Worm (Caenorhabditis elegans) whole organism, L4 larva: ENCODE measurements around the gene mrpl-55.

Source experiments
- Y5F2A.4 ChIP-seq: fragments of 200-800 bp; sonication (Bioruptor generic); optimal IDR thresholded peaks from 2 replicates; lab custom pipeline; 2018; ENCODE audit warnings: mild to moderate bottlenecking, missing genetic modification characterization, missing compliant biosample characterization
- ceh-20 ChIP-seq: fragments of 200-800 bp; sonication (Bioruptor generic); IDR thresholded peaks from 2 replicates; pipeline ENCODE4 v1.3.6; 2022; ENCODE audit warnings: missing genetic modification reagents, missing genetic modification characterization, missing compliant biosample characterization
- cey-2 ChIP-seq: sonication (generic microtip); optimal IDR thresholded peaks from 3 replicates; lab custom pipeline; 2017; ENCODE audit warnings: missing genetic modification characterization, mild to moderate bottlenecking, missing compliant biosample characterization, antibody characterized with exemption, borderline replicate concordance; ENCODE audit not compliant: insufficient read depth
- egl-27 ChIP-seq: sonication (generic microtip); optimal IDR thresholded peaks from 3 replicates; lab custom pipeline; 2017; ENCODE audit warnings: missing biosample characterization, missing genetic modification reagents, missing genetic modification characterization
- hlh-11 ChIP-seq: fragments of 200-800 bp; sonication (Bioruptor generic); optimal IDR thresholded peaks from 2 replicates; lab custom pipeline; 2018; ENCODE audit warnings: mild to moderate bottlenecking, missing genetic modification characterization, missing compliant biosample characterization
- lin-39 ChIP-seq: fragments of 150-350 bp; optimal IDR thresholded peaks from 2 replicates; lab custom pipeline; 2014; ENCODE audit warnings: missing biosample characterization, missing genetic modification reagents, missing genetic modification characterization
- nhr-11 ChIP-seq: fragments of 150-350 bp; optimal IDR thresholded peaks from 2 replicates; lab custom pipeline; 2014; ENCODE audit warnings: missing biosample characterization, missing genetic modification characterization
- nhr-111 ChIP-seq: fragments of 200-800 bp; sonication (Bioruptor generic); optimal IDR thresholded peaks from 2 replicates; lab custom pipeline; 2018; ENCODE audit warnings: mild to moderate bottlenecking, missing genetic modification characterization, missing compliant biosample characterization
- nhr-25 ChIP-seq: sonication (generic microtip); optimal IDR thresholded peaks from 2 replicates; lab custom pipeline; 2017; ENCODE audit warnings: missing genetic modification characterization, mild to moderate bottlenecking, missing compliant biosample characterization, antibody characterized with exemption, moderate library complexity, borderline replicate concordance; ENCODE audit not compliant: insufficient read depth
- nhr-28 ChIP-seq: fragments of 150-350 bp; optimal IDR thresholded peaks from 2 replicates; lab custom pipeline; 2014; ENCODE audit warnings: missing biosample characterization, missing genetic modification characterization
- spr-3 ChIP-seq: fragments of 200-800 bp; sonication (Bioruptor generic); optimal IDR thresholded peaks from 2 replicates; lab custom pipeline; 2018; ENCODE audit warnings: mild to moderate bottlenecking, missing genetic modification characterization, missing compliant biosample characterization
- unc-130 ChIP-seq: sonication (generic microtip); optimal IDR thresholded peaks from 2 replicates; lab custom pipeline; 2016; ENCODE audit warnings: missing genetic modification reagents, missing genetic modification characterization, missing compliant biosample characterization
- zag-1 ChIP-seq: fragments of 150-350 bp; optimal IDR thresholded peaks from 2 replicates; lab custom pipeline; 2014; ENCODE audit warnings: missing biosample characterization, missing genetic modification characterization
- ztf-11 ChIP-seq: fragments of 150-350 bp; optimal IDR thresholded peaks from 2 replicates; lab custom pipeline; 2014; ENCODE audit warnings: missing biosample characterization, missing genetic modification characterization

- no peak for TF ChIP-seq ceh-20 (GFP tag; lab: Robert Waterston, UW)
- no peak for TF ChIP-seq lin-39 (tag; lab: Kevin White, UChicago)
- TF ChIP-seq Y5F2A.4 (GFP tag; lab: Kevin White, UChicago): no peak
- no peak for TF ChIP-seq cey-2 (tag; lab: Kevin White, UChicago)
- TF ChIP-seq zag-1 (tag; lab: Kevin White, UChicago): no peak
- no peak for TF ChIP-seq nhr-28
- TF ChIP-seq nhr-11 (tag; lab: Kevin White, UChicago): no peak
- no peak for TF ChIP-seq nhr-111 (GFP tag; lab: Kevin White, UChicago)
- no peak for TF ChIP-seq egl-27
- no peak for TF ChIP-seq nhr-25 (tag; lab: Kevin White, UChicago)
- TF ChIP-seq spr-3 (GFP tag; lab: Kevin White, UChicago): no peak
- no peak for TF ChIP-seq unc-130 (GFP tag; lab: Kevin White, UChicago)
- no peak for TF ChIP-seq ztf-11
- TF ChIP-seq hlh-11 (tag; lab: Kevin White, UChicago): no peak
Measured at ce11 chrIV:467291-467690, 23.5 kb downstream of the mrpl-55 start.
